Worm (Caenorhabditis elegans) whole organism, L4 larva: ENCODE data around the gene nol-6.
A peak's percentile ranks its signal among the peaks of the same experiment; 100 is the strongest.

Experiments
- fos-1 ChIP-seq: fragments of 150-350 bp; optimal IDR thresholded peaks from 2 replicates; lab custom pipeline; 2014; ENCODE audit warnings: missing biosample characterization, missing genetic modification characterization
- pqm-1 ChIP-seq: sonication (generic microtip); optimal IDR thresholded peaks from 2 replicates; lab custom pipeline; 2017; ENCODE audit warnings: missing biosample characterization, missing genetic modification characterization
- set-16 ChIP-seq: fragments of 200-800 bp; sonication (Bioruptor generic); IDR thresholded peaks from 2 replicates; pipeline ENCODE4 v1.3.6; 2022; ENCODE audit warnings: missing genetic modification reagents, missing genetic modification characterization, missing compliant biosample characterization

DNA sequence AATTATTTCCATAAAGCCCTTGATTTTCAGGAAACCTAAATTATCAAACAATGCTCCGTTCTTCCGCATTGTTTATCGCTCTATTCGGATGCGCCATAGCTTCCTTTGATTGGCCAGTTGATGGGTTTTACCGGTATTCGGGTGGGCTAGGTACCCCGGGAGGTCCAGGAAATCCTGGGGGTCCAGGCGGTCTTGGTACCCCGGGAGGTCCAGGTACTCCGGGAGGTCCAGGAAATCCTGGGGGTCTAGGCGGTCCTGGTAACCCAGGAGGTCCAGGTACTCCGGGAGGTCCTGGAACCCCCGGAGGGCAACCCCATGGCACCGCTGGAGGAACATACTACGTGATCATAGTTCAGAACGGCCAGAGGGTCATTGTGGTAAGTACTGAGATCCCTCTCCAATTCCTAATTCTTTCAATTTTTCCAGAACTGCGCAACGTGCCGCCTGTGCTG is 33.2 kb upstream of the nol-6 start, which contains the start of gene H17B01.2:
- peak; percentile 94 for TF ChIP-seq set-16
- no peak for TF ChIP-seq pqm-1 (tag; lab: Kevin White, UChicago)
- TF ChIP-seq fos-1 (tag; lab: Kevin White, UChicago) = no peak
